Fruit fly (Drosophila melanogaster) whole organism: ENCODE measurements around the gene nop5.

Experiments
- CG8478 ChIP-seq: fragments of >200 bp; optimal IDR thresholded peaks from 2 replicates; lab custom pipeline; 2018; ENCODE audit warnings: inconsistent platforms
- Dll ChIP-seq: fragments of >200 bp; optimal IDR thresholded peaks from 2 replicates; lab custom pipeline; 2017
- EcR ChIP-seq, 2 experiments: fragments of >200 bp; optimal IDR thresholded peaks; 2 replicates each; lab custom pipeline; 2017; ENCODE audit warnings: missing biosample characterization in 2 of 2, missing genetic modification characterization in 2 of 2, missing genetic modification reagents in 2 of 2
- pan ChIP-seq: fragments of >200 bp; optimal IDR thresholded peaks from 2 replicates; lab custom pipeline; 2017
- psq ChIP-seq: fragments of >200 bp; optimal IDR thresholded peaks from 2 replicates; lab custom pipeline; 2017
- usp ChIP-seq: fragments of >200 bp; optimal IDR thresholded peaks from 2 replicates; lab custom pipeline; 2017; ENCODE audit warnings: missing biosample characterization, missing genetic modification characterization, mixed read lengths

nop5 gene

dm6 chr2L:6913964-6914363 lies 4.6 kb downstream of the nop5 start, which contains the start of gene Wee1:
TSS of gene Wee1 (minus strand) at chr2L:6914138.
- TF ChIP-seq Dll (lab: Kevin White, UChicago) (no peak), pan (no peak), usp (GFP tag; lab: Kevin White, UChicago) (no peak), EcR (GFP tag; optimal IDR thresholded peaks at IDR 0.05; lab: Kevin White, UChicago) (no peak), psq (lab: Kevin White, UChicago) (no peak), CG8478 (no peak)

- no peak for TF ChIP-seq psq (lab: Kevin White, UChicago)
- no peak for TF ChIP-seq pan
- no peak for TF ChIP-seq EcR (GFP tag; optimal IDR thresholded peaks at IDR 0.05; lab: Kevin White, UChicago)
Measured at dm6 chr2L:6907761-6908160, 10.8 kb downstream of the nop5 start, which contains the start of the genes Polr1F and Rat1. TSS of gene Polr1F (minus strand) at chr2L:6907844. TSS of gene Rat1 (plus strand) at chr2L:6908083.

- TF ChIP-seq CG8478 (no peak), psq (lab: Kevin White, UChicago) (no peak), EcR (GFP tag; optimal IDR thresholded peaks at IDR 0.05; lab: Kevin White, UChicago) (no peak), usp (GFP tag; lab: Kevin White, UChicago) (no peak), Dll (lab: Kevin White, UChicago) (no peak), pan (no peak)
Measured at dm6 chr2L:6874526-6875198, 43.9 kb downstream of the nop5 start, which contains the start of gene Nlg2. TSS of gene Nlg2 (plus strand) at chr2L:6874900.

dm6 chr2L:6874006-6874405 lies 44.5 kb downstream of the nop5 start:
- TF ChIP-seq CG8478 (no peak), pan (no peak), psq (lab: Kevin White, UChicago) (no peak), usp (GFP tag; lab: Kevin White, UChicago) (no peak), EcR (GFP tag; optimal IDR thresholded peaks at IDR 0.05; lab: Kevin White, UChicago) (no peak), Dll (lab: Kevin White, UChicago) (no peak)

dm6 chr2L:6870777-6871176 lies 47.8 kb downstream of the nop5 start:
- TF ChIP-seq psq (lab: Kevin White, UChicago) (no peak), Dll (lab: Kevin White, UChicago) (no peak), usp (GFP tag; lab: Kevin White, UChicago) (no peak), EcR (GFP tag; optimal IDR thresholded peaks at IDR 0.05; lab: Kevin White, UChicago) (no peak)

- TF ChIP-seq psq (lab: Kevin White, UChicago) (no peak), EcR (GFP tag; optimal IDR thresholded peaks at IDR 0.05; lab: Kevin White, UChicago) (no peak), CG8478 (no peak), Dll (lab: Kevin White, UChicago) (no peak), usp (GFP tag; lab: Kevin White, UChicago) (no peak), pan (no peak)
Measured at dm6 chr2L:6870289-6870688, 48.3 kb downstream of the nop5 start, which contains the start of gene Nha1. TSS of gene Nha1 (minus strand) at chr2L:6870389.

- TF ChIP-seq pan (no peak), psq (lab: Kevin White, UChicago) (no peak), usp (GFP tag; lab: Kevin White, UChicago) (no peak), EcR (GFP tag; optimal IDR thresholded peaks at IDR 0.05; lab: Kevin White, UChicago) (no peak), CG8478 (no peak), Dll (lab: Kevin White, UChicago) (no peak)
Measured at dm6 chr2L:6868178-6868867, 50.2 kb downstream of the nop5 start.
